Worm (Caenorhabditis elegans) whole organism, L2 larva: ENCODE results near the gene daf-28.

ENCODE experiments used
- C34F6.9 ChIP-seq: fragments of 150-350 bp; optimal IDR thresholded peaks from 2 replicates; lab custom pipeline; 2014; ENCODE audit warnings: missing biosample characterization, missing genetic modification characterization
- R02D3.7 ChIP-seq: fragments of 150-350 bp; optimal IDR thresholded peaks from 2 replicates; lab custom pipeline; 2014; ENCODE audit warnings: missing biosample characterization, missing genetic modification characterization
- Y55F3AM.14 ChIP-seq: fragments of 200-800 bp; sonication (Bioruptor generic); optimal IDR thresholded peaks from 2 replicates; lab custom pipeline; 2018; ENCODE audit warnings: mild to moderate bottlenecking, missing genetic modification characterization, missing compliant biosample characterization
- alr-1 ChIP-seq: fragments of 150-350 bp; optimal IDR thresholded peaks from 2 replicates; lab custom pipeline; 2014; ENCODE audit warnings: missing biosample characterization, missing genetic modification characterization
- ama-1 ChIP-seq: fragments of 150-350 bp; optimal IDR thresholded peaks from 2 replicates; lab custom pipeline; 2018; ENCODE audit warnings: inconsistent platforms
- blmp-1 ChIP-seq: sonication (generic microtip); optimal IDR thresholded peaks from 2 replicates; lab custom pipeline; 2017; ENCODE audit warnings: missing genetic modification characterization, mild to moderate bottlenecking, missing compliant biosample characterization, antibody characterized with exemption, moderate library complexity; ENCODE audit not compliant: insufficient read depth
- dmd-4 ChIP-seq: sonication (generic microtip); optimal IDR thresholded peaks from 2 replicates; lab custom pipeline; 2017; ENCODE audit warnings: missing biosample characterization, missing genetic modification characterization
- elt-1 ChIP-seq: fragments of 150-350 bp; optimal IDR thresholded peaks from 2 replicates; lab custom pipeline; 2014; ENCODE audit warnings: missing biosample characterization, missing genetic modification characterization
- elt-3 ChIP-seq: sonication (generic microtip); optimal IDR thresholded peaks from 2 replicates; lab custom pipeline; 2017; ENCODE audit warnings: missing biosample characterization, missing genetic modification characterization
- fos-1 ChIP-seq: fragments of 150-350 bp; optimal IDR thresholded peaks from 2 replicates; lab custom pipeline; 2014; ENCODE audit warnings: missing biosample characterization, missing genetic modification characterization
- gmeb-1 ChIP-seq: fragments of 150-350 bp; optimal IDR thresholded peaks from 2 replicates; lab custom pipeline; 2014; ENCODE audit warnings: missing biosample characterization, missing genetic modification characterization
- lin-39 ChIP-seq: fragments of 150-350 bp; optimal IDR thresholded peaks from 2 replicates; lab custom pipeline; 2014; ENCODE audit warnings: missing biosample characterization, missing genetic modification reagents, missing genetic modification characterization
- lsy-2 ChIP-seq, 2 experiments: fragments of 150-350 bp in 1 of 2; sonication (generic microtip) in 1 of 2; optimal IDR thresholded peaks; 2 replicates each; lab custom pipeline; 2014 to 2017; ENCODE audit warnings: missing biosample characterization in 2 of 2, missing genetic modification characterization in 2 of 2
- mbf-1 ChIP-seq: sonication (generic microtip); optimal IDR thresholded peaks from 2 replicates; lab custom pipeline; 2017; ENCODE audit warnings: missing biosample characterization, missing genetic modification characterization
- mdl-1 ChIP-seq, 2 experiments: fragments of 150-350 bp in 1 of 2; sonication (generic microtip) in 1 of 2; optimal IDR thresholded peaks; 2 replicates each; lab custom pipeline; 2017; ENCODE audit warnings: missing biosample characterization in 2 of 2, missing genetic modification characterization in 2 of 2
- nhr-10 ChIP-seq: sonication (generic microtip); optimal IDR thresholded peaks from 2 replicates; lab custom pipeline; 2017; ENCODE audit warnings: missing biosample characterization, missing genetic modification characterization
- nhr-11 ChIP-seq: fragments of 150-350 bp; optimal IDR thresholded peaks from 2 replicates; lab custom pipeline; 2014; ENCODE audit warnings: missing biosample characterization, missing genetic modification characterization
- nhr-12 ChIP-seq: fragments of 150-350 bp; optimal IDR thresholded peaks from 2 replicates; lab custom pipeline; 2014; ENCODE audit warnings: missing biosample characterization, missing genetic modification characterization
- nhr-21 ChIP-seq: fragments of 150-350 bp; optimal IDR thresholded peaks from 2 replicates; lab custom pipeline; 2014; ENCODE audit warnings: missing biosample characterization, missing genetic modification characterization
- nhr-237 ChIP-seq: fragments of 150-350 bp; optimal IDR thresholded peaks from 2 replicates; lab custom pipeline; 2014; ENCODE audit warnings: missing biosample characterization, missing genetic modification characterization
- nhr-25 ChIP-seq: fragments of 150-350 bp; sonication (generic microtip); optimal IDR thresholded peaks from 3 replicates; lab custom pipeline; 2014; ENCODE audit warnings: missing biosample characterization, missing genetic modification characterization
- nhr-6 ChIP-seq: fragments of 150-350 bp; optimal IDR thresholded peaks from 2 replicates; lab custom pipeline; 2014; ENCODE audit warnings: missing biosample characterization, missing genetic modification characterization
- nhr-77 ChIP-seq: fragments of 150-350 bp; optimal IDR thresholded peaks from 2 replicates; lab custom pipeline; 2014; ENCODE audit warnings: missing biosample characterization, missing genetic modification characterization
- peb-1 ChIP-seq: fragments of 150-350 bp; optimal IDR thresholded peaks from 2 replicates; lab custom pipeline; 2014; ENCODE audit warnings: missing biosample characterization, missing genetic modification characterization
- sem-4 ChIP-seq: fragments of 150-350 bp; optimal IDR thresholded peaks from 2 replicates; lab custom pipeline; 2014; ENCODE audit warnings: missing biosample characterization, missing genetic modification reagents, missing genetic modification characterization
- skn-1 ChIP-seq: sonication (generic microtip); optimal IDR thresholded peaks from 2 replicates; lab custom pipeline; 2017; ENCODE audit warnings: missing biosample characterization, missing genetic modification characterization
- snpc-4 ChIP-seq: fragments of 150-350 bp; optimal IDR thresholded peaks from 2 replicates; lab custom pipeline; 2014; ENCODE audit warnings: missing biosample characterization, missing genetic modification characterization
- unc-39 ChIP-seq: fragments of 150-350 bp; optimal IDR thresholded peaks from 2 replicates; lab custom pipeline; 2014; ENCODE audit warnings: missing biosample characterization, missing genetic modification characterization
- unc-55 ChIP-seq: fragments of 150-350 bp; sonication (generic microtip); optimal IDR thresholded peaks from 3 replicates; lab custom pipeline; 2014; ENCODE audit warnings: missing biosample characterization, missing genetic modification reagents, missing genetic modification characterization
- zag-1 ChIP-seq: fragments of 150-350 bp; optimal IDR thresholded peaks from 2 replicates; lab custom pipeline; 2014; ENCODE audit warnings: missing biosample characterization, missing genetic modification characterization
- ztf-11 ChIP-seq: sonication (generic microtip); optimal IDR thresholded peaks from 2 replicates; lab custom pipeline; 2017; ENCODE audit warnings: missing biosample characterization, missing genetic modification characterization
- ztf-4 ChIP-seq: fragments of 150-350 bp; optimal IDR thresholded peaks from 2 replicates; lab custom pipeline; 2014; ENCODE audit warnings: missing biosample characterization, missing genetic modification characterization

The daf-28 gene

DNA sequence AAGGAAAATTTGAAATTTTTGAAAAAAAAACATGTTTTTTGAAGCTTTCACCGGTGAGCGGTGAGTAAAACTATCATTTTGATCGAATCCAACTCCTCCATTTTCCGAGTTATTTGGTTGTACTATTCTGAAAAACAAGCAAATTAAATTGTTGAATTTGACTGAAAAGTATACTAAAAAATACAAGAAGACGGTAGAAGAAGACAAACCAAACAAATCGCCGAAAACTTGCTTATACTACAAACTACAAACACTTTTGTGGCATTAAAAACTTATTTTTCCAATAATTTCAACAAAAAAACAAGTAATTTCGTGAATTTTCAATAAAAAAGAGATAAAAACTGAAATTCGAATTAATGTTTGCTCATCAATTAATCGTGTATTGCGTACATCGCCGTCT lies 36.3 kb upstream of the daf-28 start, which contains the start of gene fbxa-194:
fbxa-194 (minus strand) TSS at position 101 of the 400 bp plus-strand sequence.
- TF ChIP-seq Y55F3AM.14 (GFP tag; lab: Kevin White, UChicago) (no peak), nhr-12 (no peak), zag-1 (tag; lab: Kevin White, UChicago) (no peak), blmp-1 (tag; lab: Kevin White, UChicago) (no peak), ztf-4 (tag; lab: Kevin White, UChicago) (no peak), C34F6.9 (tag; lab: Kevin White, UChicago) (no peak), elt-3 (tag; lab: Kevin White, UChicago) (no peak), nhr-25 (tag; lab: Kevin White, UChicago) (no peak), peb-1 (no peak), nhr-21 (no peak), ama-1 (lab: Kevin White, UChicago) (no peak), unc-39 (tag; lab: Kevin White, UChicago) (no peak), mdl-1 (tag; optimal IDR thresholded peaks at IDR 0.05; lab: Kevin White, UChicago) (no peak)
- TF ChIP-seq, all 48 proteins: peak for 0

DNA sequence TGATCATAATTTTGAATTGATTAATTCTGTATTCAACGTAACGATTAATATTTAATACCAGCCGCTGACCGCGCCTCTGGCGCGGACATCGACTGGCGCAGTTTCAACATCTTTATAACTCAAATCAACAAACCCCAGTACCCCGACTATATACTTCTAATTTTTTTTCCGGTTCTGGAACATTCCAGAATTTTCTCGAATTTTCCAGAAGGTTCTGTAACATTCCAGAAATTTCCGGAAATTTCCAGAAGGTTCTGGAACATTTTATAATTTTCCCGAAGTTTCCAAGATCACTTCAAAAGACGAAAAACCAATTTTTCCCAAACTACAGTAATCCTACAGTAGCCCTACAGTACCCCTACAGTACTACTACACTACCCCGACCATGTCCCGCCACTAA lies 35.7 kb upstream of the daf-28 start:
- no peak for TF ChIP-seq snpc-4 (tag; lab: Kevin White, UChicago)
- no peak for TF ChIP-seq ztf-11
- no peak for TF ChIP-seq blmp-1 (tag; lab: Kevin White, UChicago)
- no peak for TF ChIP-seq peb-1
- TF ChIP-seq elt-1 (tag; lab: Kevin White, UChicago), result no peak
- TF ChIP-seq ztf-4 (tag; lab: Kevin White, UChicago), result no peak
- no peak for TF ChIP-seq gmeb-1 (tag; lab: Kevin White, UChicago)
- TF ChIP-seq skn-1 (tag; lab: Kevin White, UChicago), result no peak

DNA sequence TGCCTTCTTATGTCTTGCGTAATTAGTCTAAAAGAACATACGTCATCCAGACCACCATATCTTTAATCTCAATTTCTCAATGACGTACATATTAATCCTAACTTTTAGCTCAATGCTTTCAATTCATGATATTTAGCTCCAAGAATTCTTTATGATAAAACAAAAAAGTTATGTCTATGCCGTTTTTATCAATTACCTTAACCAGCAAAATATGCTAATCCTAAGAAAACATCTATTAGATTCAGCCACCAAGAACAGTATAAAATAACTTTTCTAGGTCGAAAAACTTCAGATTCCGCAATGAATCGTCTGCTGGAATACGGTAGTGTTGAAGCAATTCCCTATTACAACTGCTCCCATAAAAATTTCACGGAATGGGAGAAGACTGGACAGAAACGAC lies 31.1 kb upstream of the daf-28 start, which contains the start of gene srt-45:
srt-45 (plus strand) TSS at position 301 of the 400 bp plus-strand sequence.
- TF ChIP-seq ama-1 (lab: Kevin White, UChicago), result no peak
- no peak for TF ChIP-seq nhr-6
- TF ChIP-seq nhr-21, result no peak
- no peak for TF ChIP-seq blmp-1 (tag; lab: Kevin White, UChicago)
- TF ChIP-seq nhr-25 (tag; lab: Kevin White, UChicago), result no peak

DNA sequence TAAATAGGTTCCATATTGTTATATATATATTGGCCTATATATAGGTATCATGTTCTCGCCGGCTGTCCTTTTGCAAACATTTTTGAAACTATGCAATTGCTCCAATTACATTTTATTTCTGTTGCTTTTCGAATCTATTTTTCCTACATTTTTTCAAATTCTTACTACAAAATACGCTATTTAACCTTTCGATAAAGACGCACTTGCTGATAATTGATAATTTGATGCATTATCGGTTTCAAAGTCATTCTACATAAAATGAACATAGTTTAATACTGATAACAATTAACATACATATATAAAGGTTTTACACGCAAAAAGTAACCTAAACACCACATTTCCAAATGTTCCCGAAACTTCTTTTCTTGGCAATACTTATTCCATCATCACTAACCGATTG lies 26.6 kb upstream of the daf-28 start, which contains the start of gene clec-258:
clec-258 (plus strand) TSS at position 81 of the 400 bp plus-strand sequence.
- TF ChIP-seq alr-1 (tag; lab: Kevin White, UChicago) (no peak), fos-1 (tag; lab: Kevin White, UChicago) (peak; percentile 72)
- TF ChIP-seq, all 48 proteins: peak for 1

DNA sequence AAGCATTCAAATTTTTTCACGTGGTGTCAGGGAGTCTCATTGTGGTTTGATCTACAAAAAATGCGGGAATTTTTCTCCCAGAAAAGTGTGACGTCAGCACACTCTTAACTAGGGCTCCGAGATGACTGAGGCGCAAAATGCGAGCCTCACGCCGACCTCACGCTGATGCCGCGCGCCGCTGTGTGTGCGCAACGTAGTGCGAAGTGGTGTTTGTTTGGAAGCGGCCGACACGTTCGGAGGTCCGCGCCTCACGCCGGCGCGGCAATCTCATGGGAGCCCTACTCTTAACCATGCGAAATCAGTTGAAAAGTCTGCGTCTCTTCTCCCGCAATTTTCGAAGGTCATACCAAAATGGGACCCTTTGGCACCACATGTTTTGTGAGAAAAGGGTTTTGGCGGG lies 24.7 kb upstream of the daf-28 start:
- no peak for TF ChIP-seq skn-1 (tag; lab: Kevin White, UChicago)

DNA sequence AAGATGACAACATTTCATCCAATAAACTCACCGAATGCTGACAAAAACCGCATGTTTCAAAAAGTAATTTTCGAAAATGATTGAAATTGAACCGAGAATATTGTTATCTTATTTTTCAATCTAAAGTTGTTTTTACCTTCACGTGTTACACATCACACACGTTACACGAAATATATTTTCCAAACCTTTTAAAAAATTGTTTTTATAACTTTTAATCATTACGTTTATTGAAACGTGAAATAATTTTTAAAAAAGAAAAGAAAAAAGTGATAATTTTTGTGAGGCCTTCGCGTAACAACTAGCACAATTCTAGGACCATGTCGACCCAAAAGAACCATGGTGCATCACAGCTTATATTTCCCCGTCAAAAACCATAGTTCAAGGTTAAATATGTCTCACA lies 20.0 kb upstream of the daf-28 start, which contains the start of gene M162.7:
M162.7 (minus strand) TSS at position 101 of the 400 bp plus-strand sequence.
- TF ChIP-seq nhr-237 (no peak), mbf-1 (no peak), nhr-12 (no peak), lin-39 (tag; lab: Kevin White, UChicago) (no peak), C34F6.9 (tag; lab: Kevin White, UChicago) (no peak), nhr-10 (tag; lab: Kevin White, UChicago) (no peak), unc-55 (GFP tag; lab: Kevin White, UChicago) (no peak), gmeb-1 (tag; lab: Kevin White, UChicago) (no peak), peb-1 (no peak), nhr-11 (tag; lab: Kevin White, UChicago) (no peak), unc-39 (tag; lab: Kevin White, UChicago) (no peak), sem-4 (tag; lab: Kevin White, UChicago) (no peak), dmd-4 (no peak)

DNA sequence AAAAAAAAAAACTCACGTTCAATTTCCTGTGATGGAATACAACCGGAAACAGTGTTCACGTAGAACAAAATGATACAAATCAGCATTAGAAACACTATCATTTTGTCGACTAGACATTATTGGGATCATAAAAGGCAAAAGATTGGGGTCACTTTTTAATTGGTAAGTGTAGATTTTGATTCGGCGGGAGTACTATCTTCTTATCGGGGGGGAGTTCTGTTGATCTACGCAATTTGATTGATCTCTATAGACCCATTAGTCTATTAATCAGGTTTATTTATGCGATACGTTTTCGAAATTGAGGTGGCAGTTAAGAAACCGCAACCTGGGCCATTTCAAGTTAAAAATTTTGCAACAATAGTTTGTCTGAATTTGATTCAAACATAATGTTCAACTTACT lies 13.9 kb upstream of the daf-28 start, which contains the start of gene Y116F11B.2:
Y116F11B.2 (minus strand) TSS at position 101 of the 400 bp plus-strand sequence.
- TF ChIP-seq mbf-1 (no peak), skn-1 (tag; lab: Kevin White, UChicago) (no peak), lsy-2 (tag; optimal IDR thresholded peaks at IDR 0.05; lab: Kevin White, UChicago) (no peak), R02D3.7 (no peak), nhr-12 (no peak), nhr-77 (tag; lab: Kevin White, UChicago) (no peak), ztf-11 (no peak), unc-55 (GFP tag; lab: Kevin White, UChicago) (no peak), nhr-25 (tag; lab: Kevin White, UChicago) (no peak), dmd-4 (no peak)
